Worm (Caenorhabditis elegans) whole organism, mixed stage, embryonic: ENCODE results near the gene F13E9.11.

Source experiments
- blmp-1 ChIP-seq: fragments of 150-350 bp; optimal IDR thresholded peaks from 2 replicates; lab custom pipeline; 2014; ENCODE audit warnings: missing biosample characterization, missing genetic modification characterization
- lsy-2 ChIP-seq: fragments of 150-350 bp; optimal IDR thresholded peaks from 2 replicates; lab custom pipeline; 2014; ENCODE audit warnings: missing biosample characterization, missing genetic modification characterization

The F13E9.11 gene

DNA sequence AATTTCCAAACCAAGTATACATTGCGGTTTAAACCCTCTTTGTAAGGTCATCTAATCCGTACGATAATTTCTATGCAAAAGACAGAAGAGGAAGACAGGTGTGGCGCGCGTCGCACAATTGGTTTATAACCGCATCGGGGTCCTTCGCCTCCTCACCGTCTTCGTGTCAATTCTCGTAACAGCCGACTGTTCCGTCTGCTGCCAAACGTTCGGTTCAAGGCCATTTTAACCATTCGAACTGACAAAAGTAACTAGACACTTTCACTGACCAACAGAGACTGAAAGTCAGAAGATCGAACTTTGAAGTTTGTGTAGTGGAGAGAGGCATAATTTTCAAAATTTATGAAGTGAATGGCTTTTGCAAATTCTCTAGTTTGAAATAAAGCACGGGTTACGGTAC is 53.0 kb downstream of the F13E9.11 start:
- TF ChIP-seq blmp-1 (peak; percentile 33), lsy-2 (tag; lab: Kevin White, UChicago) (no peak)
- TF ChIP-seq, all 35 proteins: peak for 1
